Fruit fly (Drosophila melanogaster) whole organism, adult: ENCODE measurements around the gene CG43094.

ENCODE experiments used
- CG11617 ChIP-seq: fragments of 200-800 bp; sonication (Bioruptor generic); optimal IDR thresholded peaks from 2 replicates; lab custom pipeline; 2017; ENCODE audit warnings: mild to moderate bottlenecking, missing biosample characterization, missing genetic modification reagents, missing genetic modification characterization
- CG12768 ChIP-seq: fragments of 200-800 bp; sonication (Bioruptor generic); optimal IDR thresholded peaks from 2 replicates; lab custom pipeline; 2017; ENCODE audit warnings: missing biosample characterization, missing genetic modification characterization, mild to moderate bottlenecking, moderate library complexity, missing genetic modification reagents
- CG33017 ChIP-seq: fragments of 200-800 bp; sonication (Bioruptor generic); optimal IDR thresholded peaks from 2 replicates; lab custom pipeline; 2018; ENCODE audit warnings: missing biosample characterization, mild to moderate bottlenecking, missing genetic modification characterization, moderate library complexity
- CG7045 ChIP-seq: fragments of 200-800 bp; sonication (Bioruptor generic); optimal IDR thresholded peaks from 2 replicates; lab custom pipeline; 2017; ENCODE audit warnings: missing biosample characterization, mild to moderate bottlenecking, missing genetic modification characterization
- CG7101 ChIP-seq: fragments of 200-800 bp; sonication (Bioruptor generic); optimal IDR thresholded peaks from 2 replicates; lab custom pipeline; 2018; ENCODE audit warnings: missing biosample characterization, mild to moderate bottlenecking, missing genetic modification characterization, moderate library complexity
- bab1 ChIP-seq: fragments of 200-800 bp; sonication (Bioruptor generic); optimal IDR thresholded peaks from 3 replicates; lab custom pipeline; 2019; ENCODE audit warnings: missing biosample characterization, mild to moderate bottlenecking, missing genetic modification characterization, moderate library complexity
- cic ChIP-seq: fragments of 200-800 bp; sonication (Bioruptor generic); optimal IDR thresholded peaks from 2 replicates; lab custom pipeline; 2017; ENCODE audit warnings: missing biosample characterization, mild to moderate bottlenecking, missing genetic modification characterization, moderate library complexity
- kay ChIP-seq: fragments of 200-800 bp; sonication (Bioruptor generic); peaks from one replicate; lab custom pipeline; 2016; ENCODE audit warnings: missing biosample characterization, missing genetic modification characterization, borderline replicate concordance
- pad ChIP-seq: fragments of 200-800 bp; sonication (Bioruptor generic); optimal IDR thresholded peaks from 3 replicates; lab custom pipeline; 2017; ENCODE audit warnings: missing biosample characterization, missing genetic modification characterization, mild to moderate bottlenecking, moderate library complexity, missing genetic modification reagents
- tj ChIP-seq: fragments of 200-800 bp; sonication (Bioruptor generic); optimal IDR thresholded peaks from 3 replicates; lab custom pipeline; 2017; ENCODE audit warnings: missing biosample characterization, mild to moderate bottlenecking, missing genetic modification characterization, moderate library complexity

dm6 chr3R:22727456-22727833 lies 43.3 kb downstream of the CG43094 start:
- TF ChIP-seq kay (no peak), tj (GFP tag; lab: Kevin White, UChicago) (peak; percentile 4), CG11617 (GFP tag; lab: Kevin White, UChicago) (no peak), cic (GFP tag; lab: Kevin White, UChicago) (peak; percentile 8), CG7101 (tag; lab: Kevin White, UChicago) (no peak), pad (GFP tag; lab: Kevin White, UChicago) (peak; percentile 88), CG7045 (no peak), CG33017 (tag; lab: Kevin White, UChicago) (no peak), CG12768 (GFP tag; lab: Kevin White, UChicago) (no peak), bab1 (no peak)
